Worm (Caenorhabditis elegans) whole organism, late embryonic: ENCODE results near the gene Y79H2A.12.
A peak's percentile ranks its signal among the peaks of the same experiment; 100 is the strongest.

Experiments
- K02D7.2 ChIP-seq: sonication (generic microtip); optimal IDR thresholded peaks from 2 replicates; lab custom pipeline; 2017; ENCODE audit warnings: mild to moderate bottlenecking, missing genetic modification characterization, missing compliant biosample characterization
- T23F11.4 ChIP-seq: fragments of 200-800 bp; sonication (Bioruptor generic); optimal IDR thresholded peaks from 2 replicates; lab custom pipeline; 2018; ENCODE audit warnings: mild to moderate bottlenecking, missing genetic modification characterization, missing compliant biosample characterization
- Y22D7AL.16 ChIP-seq: sonication (generic microtip); optimal IDR thresholded peaks from 2 replicates; lab custom pipeline; 2016; ENCODE audit warnings: missing genetic modification characterization, missing compliant biosample characterization
- ama-1 ChIP-seq: fragments of 150-350 bp; optimal IDR thresholded peaks from 2 replicates; lab custom pipeline; 2014
- ceh-14 ChIP-seq: sonication (generic microtip); optimal IDR thresholded peaks from 2 replicates; lab custom pipeline; 2016; ENCODE audit warnings: missing genotype, missing genetic modification characterization, missing compliant biosample characterization
- ceh-18 ChIP-seq: sonication (generic microtip); optimal IDR thresholded peaks from 2 replicates; lab custom pipeline; 2016; ENCODE audit warnings: missing genetic modification characterization, missing compliant biosample characterization
- ceh-24 ChIP-seq: sonication (generic microtip); optimal IDR thresholded peaks from 2 replicates; lab custom pipeline; 2016; ENCODE audit warnings: mild to moderate bottlenecking, missing genetic modification characterization, missing compliant biosample characterization
- ceh-31 ChIP-seq: sonication (generic microtip); optimal IDR thresholded peaks from 2 replicates; lab custom pipeline; 2016; ENCODE audit warnings: missing genetic modification characterization, missing compliant biosample characterization
- ceh-45 ChIP-seq: fragments of 200-800 bp; sonication (Bioruptor generic); IDR thresholded peaks from 2 replicates; pipeline ENCODE4 v1.3.6; 2022; ENCODE audit warnings: missing genetic modification reagents, missing genetic modification characterization, missing compliant biosample characterization
- ceh-9 ChIP-seq: sonication (generic microtip); optimal IDR thresholded peaks from 2 replicates; lab custom pipeline; 2016; ENCODE audit warnings: mild to moderate bottlenecking, missing genetic modification characterization, inconsistent platforms, missing compliant biosample characterization
- che-1 ChIP-seq: sonication (generic microtip); optimal IDR thresholded peaks from 2 replicates; lab custom pipeline; 2016; ENCODE audit warnings: mild to moderate bottlenecking, missing genetic modification characterization, missing compliant biosample characterization
- elt-2 ChIP-seq: sonication (generic microtip); optimal IDR thresholded peaks from 2 replicates; lab custom pipeline; 2016; ENCODE audit warnings: missing genetic modification reagents, missing genetic modification characterization, missing compliant biosample characterization
- ets-4 ChIP-seq: sonication (generic microtip); optimal IDR thresholded peaks from 2 replicates; lab custom pipeline; 2016; ENCODE audit warnings: missing genetic modification characterization, missing compliant biosample characterization
- fax-1 ChIP-seq: sonication (generic microtip); optimal IDR thresholded peaks from 2 replicates; lab custom pipeline; 2016; ENCODE audit warnings: missing genotype, missing genetic modification characterization, missing compliant biosample characterization
- fkh-10 ChIP-seq: fragments of 150-350 bp; optimal IDR thresholded peaks from 2 replicates; lab custom pipeline; 2014; ENCODE audit warnings: missing biosample characterization, missing genetic modification reagents, missing genetic modification characterization
- fkh-6 ChIP-seq: sonication (generic microtip); optimal IDR thresholded peaks from 2 replicates; lab custom pipeline; 2016; ENCODE audit warnings: missing genetic modification characterization, missing compliant biosample characterization
- gmeb-2 ChIP-seq: sonication (generic microtip); optimal IDR thresholded peaks from 2 replicates; lab custom pipeline; 2016; ENCODE audit warnings: missing genetic modification characterization, inconsistent platforms, missing compliant biosample characterization
- hlh-15 ChIP-seq: sonication (generic microtip); optimal IDR thresholded peaks from 2 replicates; lab custom pipeline; 2016; ENCODE audit warnings: missing genetic modification characterization, missing compliant biosample characterization
- hlh-30 ChIP-seq: sonication (generic microtip); optimal IDR thresholded peaks from 2 replicates; lab custom pipeline; 2017; ENCODE audit warnings: antibody characterized with exemption, missing genetic modification characterization, missing compliant biosample characterization; ENCODE audit not compliant: insufficient read depth
- hlh-8 ChIP-seq: sonication (generic microtip); optimal IDR thresholded peaks from 2 replicates; lab custom pipeline; 2016; ENCODE audit warnings: missing genotype, missing genetic modification characterization, missing compliant biosample characterization
- madf-2 ChIP-seq: sonication (generic microtip); optimal IDR thresholded peaks from 2 replicates; lab custom pipeline; 2017; ENCODE audit warnings: missing genetic modification characterization, missing compliant biosample characterization
- nfya-1 ChIP-seq: sonication (generic microtip); optimal IDR thresholded peaks from 2 replicates; lab custom pipeline; 2017; ENCODE audit warnings: missing genetic modification characterization, mild to moderate bottlenecking, missing compliant biosample characterization, antibody characterized with exemption, moderate library complexity
- npax-4 ChIP-seq: sonication (generic microtip); optimal IDR thresholded peaks from 2 replicates; lab custom pipeline; 2016; ENCODE audit warnings: missing genetic modification characterization, missing compliant biosample characterization
- odd-2 ChIP-seq: sonication (generic microtip); optimal IDR thresholded peaks from 2 replicates; lab custom pipeline; 2017; ENCODE audit warnings: antibody characterized with exemption, mild to moderate bottlenecking, missing genetic modification characterization, missing compliant biosample characterization
- pat-9 ChIP-seq: fragments of 200-800 bp; sonication (Bioruptor generic); optimal IDR thresholded peaks from 2 replicates; lab custom pipeline; 2018; ENCODE audit warnings: mild to moderate bottlenecking, missing genetic modification characterization, moderate library complexity, missing compliant biosample characterization
- pha-2 ChIP-seq: sonication (generic microtip); optimal IDR thresholded peaks from 2 replicates; lab custom pipeline; 2017; ENCODE audit warnings: mild to moderate bottlenecking, missing genetic modification characterization, missing compliant biosample characterization
- pha-4 ChIP-seq: fragments of 150-350 bp; optimal IDR thresholded peaks from 2 replicates; lab custom pipeline; 2018; ENCODE audit warnings: missing biosample characterization, missing genetic modification reagents, missing genetic modification characterization
- pqm-1 ChIP-seq: sonication (generic microtip); optimal IDR thresholded peaks from 2 replicates; lab custom pipeline; 2016; ENCODE audit warnings: missing genetic modification characterization, missing compliant biosample characterization
- pros-1 ChIP-seq: fragments of 150-350 bp; optimal IDR thresholded peaks from 2 replicates; lab custom pipeline; 2014; ENCODE audit warnings: missing biosample characterization, missing genetic modification reagents, missing genetic modification characterization
- ref-2 ChIP-seq: sonication (generic microtip); optimal IDR thresholded peaks from 2 replicates; lab custom pipeline; 2016; ENCODE audit warnings: missing genetic modification characterization, missing compliant biosample characterization
- sox-2 ChIP-seq: fragments of 200-800 bp; sonication (Bioruptor generic); IDR thresholded peaks from 2 replicates; pipeline ENCODE4 v1.3.6; 2022; ENCODE audit warnings: missing genetic modification reagents, missing genetic modification characterization, missing compliant biosample characterization
- syd-9 ChIP-seq: sonication (generic microtip); optimal IDR thresholded peaks from 2 replicates; lab custom pipeline; 2016; ENCODE audit warnings: mild to moderate bottlenecking, missing genetic modification characterization, moderate library complexity, missing compliant biosample characterization
- tbx-2 ChIP-seq: sonication (generic microtip); optimal IDR thresholded peaks from 2 replicates; lab custom pipeline; 2016; ENCODE audit warnings: missing genetic modification characterization, missing compliant biosample characterization
- tbx-7 ChIP-seq: sonication (generic microtip); optimal IDR thresholded peaks from 2 replicates; lab custom pipeline; 2016; ENCODE audit warnings: missing genotype, missing genetic modification characterization, missing compliant biosample characterization
- ttx-3 ChIP-seq: sonication (generic microtip); optimal IDR thresholded peaks from 2 replicates; lab custom pipeline; 2016; ENCODE audit warnings: missing genetic modification reagents, missing genetic modification characterization, missing compliant biosample characterization
- unc-86 ChIP-seq: sonication (generic microtip); optimal IDR thresholded peaks from 2 replicates; lab custom pipeline; 2016; ENCODE audit warnings: missing genetic modification characterization, missing compliant biosample characterization

The Y79H2A.12 gene

ce11 chrIII:12009764-12010163, 18.9 kb downstream of the Y79H2A.12 start:
- TF ChIP-seq pha-4 (tag; lab: Kevin White, UChicago) = no peak
- TF ChIP-seq ama-1 (lab: Kevin White, UChicago) = no peak
- TF ChIP-seq ttx-3 (tag; lab: Kevin White, UChicago) = no peak
- TF ChIP-seq ceh-31 (tag; lab: Kevin White, UChicago) = no peak
- TF ChIP-seq ceh-24 (tag; lab: Kevin White, UChicago) = no peak
- no peak for TF ChIP-seq ets-4 (tag; lab: Kevin White, UChicago)
- no peak for TF ChIP-seq pha-2 (tag; lab: Kevin White, UChicago)
- no peak for TF ChIP-seq pros-1 (tag; lab: Kevin White, UChicago)
- TF ChIP-seq hlh-8 (tag; lab: Kevin White, UChicago) = no peak
- TF ChIP-seq syd-9 (tag; lab: Kevin White, UChicago) = no peak
- no peak for TF ChIP-seq ceh-18 (tag; lab: Kevin White, UChicago)
- no peak for TF ChIP-seq unc-86
- TF ChIP-seq Y22D7AL.16 (tag; lab: Kevin White, UChicago) = no peak
- no peak for TF ChIP-seq fkh-10
- no peak for TF ChIP-seq sox-2 (GFP tag; lab: Robert Waterston, UW)
- TF ChIP-seq tbx-7 = no peak
- no peak for TF ChIP-seq gmeb-2 (tag; lab: Kevin White, UChicago)
- TF ChIP-seq K02D7.2 (tag; lab: Kevin White, UChicago) = no peak
- no peak for TF ChIP-seq ceh-9
- no peak for TF ChIP-seq T23F11.4 (GFP tag; lab: Kevin White, UChicago)
- TF ChIP-seq, all 69 proteins: peak for 0

- TF ChIP-seq ceh-31 (tag; lab: Kevin White, UChicago) (no peak), sox-2 (GFP tag; lab: Robert Waterston, UW) (no peak), madf-2 (tag; lab: Kevin White, UChicago) (no peak), ceh-18 (tag; lab: Kevin White, UChicago) (no peak), fax-1 (tag; lab: Kevin White, UChicago) (no peak), tbx-2 (tag; lab: Kevin White, UChicago) (no peak), unc-86 (no peak), ceh-14 (tag; lab: Kevin White, UChicago) (no peak), elt-2 (tag; lab: Kevin White, UChicago) (no peak), ref-2 (tag; lab: Kevin White, UChicago) (no peak)
Measured at ce11 chrIII:12009321-12009720, 19.3 kb downstream of the Y79H2A.12 start.

ce11 chrIII:12003264-12003663, 25.4 kb downstream of the Y79H2A.12 start:
- TF ChIP-seq pqm-1 (tag; lab: Kevin White, UChicago) (no peak), ceh-45 (GFP tag; lab: Robert Waterston, UW) (no peak), odd-2 (tag; lab: Kevin White, UChicago) (no peak), elt-2 (tag; lab: Kevin White, UChicago) (peak; percentile 62), hlh-15 (tag; lab: Kevin White, UChicago) (no peak), ttx-3 (tag; lab: Kevin White, UChicago) (no peak), tbx-2 (tag; lab: Kevin White, UChicago) (no peak), tbx-7 (no peak), fax-1 (tag; lab: Kevin White, UChicago) (no peak), T23F11.4 (GFP tag; lab: Kevin White, UChicago) (no peak), pha-2 (tag; lab: Kevin White, UChicago) (no peak), fkh-10 (no peak), hlh-30 (tag; lab: Kevin White, UChicago) (peak; percentile 12), nfya-1 (tag; lab: Kevin White, UChicago) (peak; percentile 41), syd-9 (tag; lab: Kevin White, UChicago) (no peak), npax-4 (no peak)

ce11 chrIII:12002850-12003249, 25.8 kb downstream of the Y79H2A.12 start, which contains the start of gene Y56A3A.33:
Gene Y56A3A.33 (minus strand): TSS chrIII:12002950.
- TF ChIP-seq syd-9 (tag; lab: Kevin White, UChicago) (no peak), tbx-2 (tag; lab: Kevin White, UChicago) (no peak), pat-9 (tag; lab: Kevin White, UChicago) (no peak), che-1 (tag; lab: Kevin White, UChicago) (no peak), fkh-6 (tag; lab: Kevin White, UChicago) (no peak)
